Worm (Caenorhabditis elegans) whole organism, mixed stage, embryonic: ENCODE measurements around the gene K02A6.4.

Source experiments
- M03D4.4 ChIP-seq: sonication (generic microtip); optimal IDR thresholded peaks from 2 replicates; lab custom pipeline; 2017; ENCODE audit warnings: mild to moderate bottlenecking, missing genetic modification characterization, missing compliant biosample characterization
- blmp-1 ChIP-seq: fragments of 150-350 bp; optimal IDR thresholded peaks from 2 replicates; lab custom pipeline; 2014; ENCODE audit warnings: missing biosample characterization, missing genetic modification characterization
- ceh-39 ChIP-seq: fragments of 150-350 bp; optimal IDR thresholded peaks from 2 replicates; lab custom pipeline; 2014; ENCODE audit warnings: missing biosample characterization, missing genetic modification characterization
- ceh-43 ChIP-seq: fragments of 200-800 bp; sonication (Bioruptor generic); optimal IDR thresholded peaks from 2 replicates; lab custom pipeline; 2018; ENCODE audit warnings: mild to moderate bottlenecking, missing genetic modification characterization, moderate library complexity, missing compliant biosample characterization
- ceh-83 ChIP-seq: fragments of 200-800 bp; sonication (Bioruptor generic); optimal IDR thresholded peaks from 2 replicates; lab custom pipeline; 2018; ENCODE audit warnings: mild to moderate bottlenecking, missing genetic modification characterization, missing compliant biosample characterization
- ces-1 ChIP-seq: fragments of 150-350 bp; optimal IDR thresholded peaks from 2 replicates; lab custom pipeline; 2014; ENCODE audit warnings: missing biosample characterization, missing genetic modification reagents, missing genetic modification characterization
- drap-1 ChIP-seq: fragments of 200-800 bp; sonication (Bioruptor generic); optimal IDR thresholded peaks from 3 replicates; lab custom pipeline; 2018; ENCODE audit warnings: mild to moderate bottlenecking, missing genetic modification characterization, missing compliant biosample characterization
- elt-1 ChIP-seq: sonication (generic microtip); optimal IDR thresholded peaks from 2 replicates; lab custom pipeline; 2017; ENCODE audit warnings: missing genetic modification characterization, mild to moderate bottlenecking, missing compliant biosample characterization, antibody characterized with exemption, moderate library complexity, borderline replicate concordance; ENCODE audit not compliant: insufficient read depth
- elt-3 ChIP-seq: fragments of 150-350 bp; optimal IDR thresholded peaks from 2 replicates; lab custom pipeline; 2014; ENCODE audit warnings: missing biosample characterization, missing genetic modification characterization
- ham-2 ChIP-seq: fragments of 200-800 bp; sonication (Bioruptor generic); optimal IDR thresholded peaks from 2 replicates; lab custom pipeline; 2018; ENCODE audit warnings: mild to moderate bottlenecking, missing genetic modification characterization, missing compliant biosample characterization
- hlh-1 ChIP-seq: fragments of 150-350 bp; optimal IDR thresholded peaks from 2 replicates; lab custom pipeline; 2014; ENCODE audit warnings: missing biosample characterization, missing genetic modification reagents, missing genetic modification characterization
- lin-13 ChIP-seq: fragments of 150-350 bp; optimal IDR thresholded peaks from 2 replicates; lab custom pipeline; 2014; ENCODE audit warnings: missing biosample characterization, missing genetic modification characterization
- lin-32 ChIP-seq: fragments of 200-800 bp; sonication (Bioruptor generic); optimal IDR thresholded peaks from 2 replicates; lab custom pipeline; 2018; ENCODE audit warnings: mild to moderate bottlenecking, missing genetic modification characterization, missing compliant biosample characterization
- lsy-2 ChIP-seq: fragments of 150-350 bp; optimal IDR thresholded peaks from 2 replicates; lab custom pipeline; 2014; ENCODE audit warnings: missing biosample characterization, missing genetic modification characterization
- mep-1 ChIP-seq: fragments of 150-350 bp; optimal IDR thresholded peaks from 2 replicates; lab custom pipeline; 2017; ENCODE audit warnings: missing biosample characterization, missing genetic modification reagents, missing genetic modification characterization, inconsistent platforms
- mls-2 ChIP-seq: sonication (generic microtip); optimal IDR thresholded peaks from 2 replicates; lab custom pipeline; 2016; ENCODE audit warnings: mild to moderate bottlenecking, missing genetic modification characterization, moderate library complexity, missing compliant biosample characterization
- nhr-12 ChIP-seq: fragments of 150-350 bp; optimal IDR thresholded peaks from 2 replicates; lab custom pipeline; 2014; ENCODE audit warnings: missing biosample characterization, missing genetic modification characterization
- nhr-237 ChIP-seq: fragments of 150-350 bp; optimal IDR thresholded peaks from 2 replicates; lab custom pipeline; 2014; ENCODE audit warnings: missing biosample characterization, missing genetic modification characterization
- nhr-28 ChIP-seq: fragments of 150-350 bp; optimal IDR thresholded peaks from 2 replicates; lab custom pipeline; 2014; ENCODE audit warnings: missing biosample characterization, missing genetic modification characterization
- nhr-76 ChIP-seq: sonication (generic microtip); optimal IDR thresholded peaks from 2 replicates; lab custom pipeline; 2017; ENCODE audit warnings: missing biosample characterization, missing genetic modification characterization
- pha-4 ChIP-seq: fragments of 150-350 bp; optimal IDR thresholded peaks from 2 replicates; lab custom pipeline; 2018; ENCODE audit warnings: missing biosample characterization, missing genetic modification reagents, missing genetic modification characterization
- sem-2 ChIP-seq: fragments of 200-800 bp; sonication (Bioruptor generic); optimal IDR thresholded peaks from 2 replicates; lab custom pipeline; 2018; ENCODE audit warnings: mild to moderate bottlenecking, missing genetic modification characterization, missing compliant biosample characterization
- snpc-4 ChIP-seq: fragments of 150-350 bp; optimal IDR thresholded peaks from 2 replicates; lab custom pipeline; 2014; ENCODE audit warnings: missing biosample characterization, missing genetic modification characterization
- tbx-8 ChIP-seq: fragments of 200-800 bp; sonication (Bioruptor generic); optimal IDR thresholded peaks from 2 replicates; lab custom pipeline; 2018; ENCODE audit warnings: mild to moderate bottlenecking, missing genetic modification characterization, moderate library complexity, missing compliant biosample characterization
- unc-39 ChIP-seq: fragments of 150-350 bp; optimal IDR thresholded peaks from 2 replicates; lab custom pipeline; 2014; ENCODE audit warnings: missing biosample characterization, missing genetic modification characterization
- unc-62 ChIP-seq: fragments of 150-350 bp; optimal IDR thresholded peaks from 2 replicates; lab custom pipeline; 2014; ENCODE audit warnings: missing biosample characterization, missing genetic modification reagents, missing genetic modification characterization
- ztf-11 ChIP-seq: fragments of 150-350 bp; optimal IDR thresholded peaks from 2 replicates; lab custom pipeline; 2014; ENCODE audit warnings: missing biosample characterization, missing genetic modification characterization

The K02A6.4 gene

ce11 chrX:8218653-8219052, at the start of gene K02A6.4:
TSS of gene K02A6.4 (minus strand) at chrX:8218753.
- TF ChIP-seq pha-4 (tag; lab: Kevin White, UChicago) = no peak
- TF ChIP-seq nhr-28 = no peak
- TF ChIP-seq mls-2 = no peak

ce11 chrX:8268083-8268482, 49.5 kb upstream of the K02A6.4 start:
- TF ChIP-seq nhr-12 (tag; lab: Kevin White, UChicago) = no peak
- peak; percentile 79 for TF ChIP-seq ces-1 (GFP tag; lab: Kevin White, UChicago)
- TF ChIP-seq blmp-1 (tag; lab: Kevin White, UChicago) = no peak

- TF ChIP-seq nhr-28 (no peak), hlh-1 (tag; lab: Kevin White, UChicago) (peak; percentile 30)
Observed at ce11 chrX:8262734-8263133, 44.2 kb upstream of the K02A6.4 start.

- no peak for TF ChIP-seq nhr-12 (tag; lab: Kevin White, UChicago)
- no peak for TF ChIP-seq elt-3
- TF ChIP-seq, all 35 proteins: peak for 0
Observed at ce11 chrX:8261125-8261684, 42.7 kb upstream of the K02A6.4 start, which contains the start of gene M60.7. TSS of gene M60.7 (minus strand) at chrX:8261175.

- TF ChIP-seq ztf-11 (no peak), M03D4.4 (tag; lab: Kevin White, UChicago) (no peak), blmp-1 (tag; lab: Kevin White, UChicago) (no peak), unc-39 (tag; lab: Kevin White, UChicago) (no peak), unc-62 (GFP tag; lab: Kevin White, UChicago) (no peak), tbx-8 (GFP tag; lab: Kevin White, UChicago) (no peak), lsy-2 (no peak), drap-1 (no peak), mep-1 (tag; lab: Kevin White, UChicago) (no peak), ces-1 (GFP tag; lab: Kevin White, UChicago) (no peak), elt-1 (tag; lab: Kevin White, UChicago) (no peak), lin-32 (no peak), nhr-28 (no peak), nhr-76 (tag; lab: Kevin White, UChicago) (no peak), nhr-12 (tag; lab: Kevin White, UChicago) (no peak), snpc-4 (tag; lab: Kevin White, UChicago) (no peak), lin-13 (tag; lab: Kevin White, UChicago) (no peak), ceh-83 (no peak)
- TF ChIP-seq, all 35 proteins: peak for 0
Observed at ce11 chrX:8257687-8258086, 39.1 kb upstream of the K02A6.4 start.

ce11 chrX:8255433-8255832, 36.9 kb upstream of the K02A6.4 start:
- TF ChIP-seq ceh-43 (GFP tag; lab: Kevin White, UChicago) = no peak
- peak; percentile 42 for TF ChIP-seq blmp-1 (tag; lab: Kevin White, UChicago)

ce11 chrX:8252293-8252692, 33.7 kb upstream of the K02A6.4 start, which contains the start of gene M60.6:
TSS of gene M60.6 (minus strand) at chrX:8252458.
- TF ChIP-seq mep-1 (tag; lab: Kevin White, UChicago) (no peak), drap-1 (no peak), ces-1 (GFP tag; lab: Kevin White, UChicago) (peak; percentile 57), ceh-39 (no peak), nhr-237 (tag; lab: Kevin White, UChicago) (no peak), ham-2 (GFP tag; lab: Kevin White, UChicago) (peak; percentile 49), sem-2 (no peak)

ce11 chrX:8247088-8247487, 28.5 kb upstream of the K02A6.4 start:
- TF ChIP-seq snpc-4 (tag; lab: Kevin White, UChicago) = no peak
